Fruit fly (Drosophila melanogaster) whole organism, embryonic: ENCODE measurements around the gene CG6106.

Experiments used
- Ada2b ChIP-seq: fragments of 200-800 bp; sonication (Bioruptor generic); IDR thresholded peaks from 2 replicates; pipeline ENCODE4 v1.3.6; 2022; ENCODE audit warnings: missing biosample characterization, missing genetic modification characterization
- Asciz ChIP-seq: fragments of 200-800 bp; sonication (Bioruptor generic); optimal IDR thresholded peaks from 2 replicates; lab custom pipeline; 2017; ENCODE audit warnings: missing biosample characterization, mild to moderate bottlenecking, missing genetic modification characterization, missing genetic modification reagents
- B-H1 ChIP-seq: fragments of 200-800 bp; sonication (Bioruptor generic); IDR thresholded peaks from 3 replicates; pipeline ENCODE4 v1.3.6; 2022; ENCODE audit warnings: missing biosample characterization, missing genetic modification characterization
- CG12942 ChIP-seq: fragments of 200-800 bp; sonication (Bioruptor generic); optimal IDR thresholded peaks from 3 replicates; lab custom pipeline; 2016; ENCODE audit warnings: missing biosample characterization, missing genetic modification characterization
- CG13624 ChIP-seq: fragments of 200-800 bp; sonication (Bioruptor generic); optimal IDR thresholded peaks from 2 replicates; lab custom pipeline; 2016; ENCODE audit warnings: missing biosample characterization, missing genetic modification characterization
- CG14667 ChIP-seq: fragments of 200-800 bp; sonication (Bioruptor generic); IDR thresholded peaks from 2 replicates; pipeline ENCODE4 v1.3.6; 2022; ENCODE audit warnings: missing biosample characterization, missing genetic modification characterization
- CG15479 ChIP-seq: fragments of 200-800 bp; sonication (Bioruptor generic); optimal IDR thresholded peaks from 3 replicates; lab custom pipeline; 2019; ENCODE audit warnings: missing biosample characterization, mild to moderate bottlenecking, missing genetic modification characterization, moderate library complexity
- CG17359 ChIP-seq: fragments of 200-800 bp; sonication (Bioruptor generic); optimal IDR thresholded peaks from 3 replicates; lab custom pipeline; 2018; ENCODE audit warnings: missing biosample characterization, mild to moderate bottlenecking, missing genetic modification characterization, moderate library complexity
- CG17361 ChIP-seq: fragments of 200-800 bp; sonication (Bioruptor generic); IDR thresholded peaks from 3 replicates; pipeline ENCODE4 v1.3.6; 2022; ENCODE audit warnings: missing biosample characterization, missing genetic modification characterization
- CG17568 ChIP-seq: fragments of 200-800 bp; sonication (Bioruptor generic); optimal IDR thresholded peaks from 2 replicates; lab custom pipeline; 2018; ENCODE audit warnings: missing biosample characterization, mild to moderate bottlenecking, missing genetic modification characterization, moderate library complexity
- CG17829 ChIP-seq: fragments of 200-800 bp; optimal IDR thresholded peaks from 2 replicates; lab custom pipeline; 2019; ENCODE audit warnings: missing biosample characterization, mild to moderate bottlenecking, missing genetic modification characterization, moderate library complexity
- CG2116 ChIP-seq: fragments of 200-800 bp; sonication (Bioruptor generic); optimal IDR thresholded peaks from 3 replicates; lab custom pipeline; 2018; ENCODE audit warnings: missing biosample characterization, mild to moderate bottlenecking, missing genetic modification characterization
- CG2889 ChIP-seq: fragments of 200-800 bp; sonication (Bioruptor generic); IDR thresholded peaks from 3 replicates; pipeline ENCODE4 v1.3.6; 2022; ENCODE audit warnings: missing biosample characterization, missing genetic modification characterization
- CG4328 ChIP-seq: fragments of 200-800 bp; sonication (Bioruptor generic); optimal IDR thresholded peaks from 3 replicates; lab custom pipeline; 2017; ENCODE audit warnings: missing biosample characterization, missing genetic modification reagents, missing genetic modification characterization
- CG5245 ChIP-seq: fragments of 200-800 bp; sonication (Bioruptor generic); optimal IDR thresholded peaks from 3 replicates; lab custom pipeline; 2016; ENCODE audit warnings: missing biosample characterization, missing genetic modification characterization
- CG7745 ChIP-seq: fragments of 200-800 bp; sonication (Bioruptor generic); optimal IDR thresholded peaks from 2 replicates; lab custom pipeline; 2018; ENCODE audit warnings: missing biosample characterization, mild to moderate bottlenecking, missing genetic modification characterization, moderate library complexity
- CG8359 ChIP-seq: fragments of 200-800 bp; sonication (Bioruptor generic); optimal IDR thresholded peaks from 2 replicates; lab custom pipeline; 2017; ENCODE audit warnings: missing biosample characterization, mild to moderate bottlenecking, missing genetic modification characterization, borderline replicate concordance
- CG9215 ChIP-seq: fragments of 200-800 bp; sonication (Bioruptor generic); IDR thresholded peaks from 2 replicates; pipeline ENCODE4 v1.3.6; 2022; ENCODE audit warnings: missing biosample characterization, missing genetic modification characterization
- CG9609 ChIP-seq: fragments of 200-800 bp; sonication (Bioruptor generic); optimal IDR thresholded peaks from 3 replicates; lab custom pipeline; 2016; ENCODE audit warnings: missing biosample characterization, missing genetic modification characterization
- CG9817 ChIP-seq: fragments of 200-800 bp; sonication (Bioruptor generic); optimal IDR thresholded peaks from 2 replicates; lab custom pipeline; 2018; ENCODE audit warnings: missing biosample characterization, mild to moderate bottlenecking, missing genetic modification characterization, moderate library complexity
- CG9876 ChIP-seq: fragments of 200-800 bp; sonication (Bioruptor generic); optimal IDR thresholded peaks from 2 replicates; lab custom pipeline; 2016; ENCODE audit warnings: missing biosample characterization, missing genetic modification characterization
- D ChIP-seq, 2 experiments: fragments of 200-800 bp in 1 of 2; fragments of >200 bp in 1 of 2; sonication (Bioruptor generic) in 1 of 2; optimal IDR thresholded peaks; 2 replicates in 1 of 2; 3 replicates in 1 of 2; lab custom pipeline; 2017; ENCODE audit warnings: mild to moderate bottlenecking in 1 of 2, missing biosample characterization in 1 of 2, missing genetic modification characterization in 1 of 2, missing genetic modification reagents in 1 of 2
- Dref ChIP-seq: fragments of 200-800 bp; sonication (Bioruptor generic); IDR thresholded peaks from 2 replicates; pipeline ENCODE4 v1.3.6; 2022; ENCODE audit warnings: missing biosample characterization, missing genetic modification characterization
- Fer3 ChIP-seq: fragments of 200-800 bp; sonication (Bioruptor generic); optimal IDR thresholded peaks from 2 replicates; lab custom pipeline; 2018; ENCODE audit warnings: missing biosample characterization, mild to moderate bottlenecking, missing genetic modification characterization, moderate library complexity
- HHEX ChIP-seq: fragments of 200-800 bp; sonication (Bioruptor generic); optimal IDR thresholded peaks from 3 replicates; lab custom pipeline; 2017; ENCODE audit warnings: missing biosample characterization, mild to moderate bottlenecking, missing genetic modification characterization, missing genetic modification reagents
- Hr78 ChIP-seq, 2 experiments: fragments of 200-800 bp in 1 of 2; fragments of >200 bp in 1 of 2; sonication (Bioruptor generic) in 1 of 2; optimal IDR thresholded peaks; 2 replicates each; lab custom pipeline; 2017 to 2019; ENCODE audit warnings: missing biosample characterization in 2 of 2, missing genetic modification characterization in 2 of 2, mild to moderate bottlenecking in 1 of 2, moderate library complexity in 1 of 2
- Nf-YB ChIP-seq: fragments of 200-800 bp; sonication (Bioruptor generic); optimal IDR thresholded peaks from 3 replicates; lab custom pipeline; 2019; ENCODE audit warnings: missing biosample characterization, mild to moderate bottlenecking, missing genetic modification characterization, moderate library complexity
- Rx ChIP-seq: fragments of 200-800 bp; sonication (Bioruptor generic); IDR thresholded peaks from 2 replicates; pipeline ENCODE4 v1.3.6; 2022; ENCODE audit warnings: missing biosample characterization, missing genetic modification characterization
- Side ChIP-seq: fragments of 200-800 bp; sonication (Bioruptor generic); optimal IDR thresholded peaks from 2 replicates; lab custom pipeline; 2016; ENCODE audit warnings: missing biosample characterization, missing genetic modification characterization
- Usf ChIP-seq: fragments of 200-800 bp; sonication (Bioruptor generic); optimal IDR thresholded peaks from 2 replicates; lab custom pipeline; 2017; ENCODE audit warnings: missing genotype, missing biosample characterization, missing genetic modification characterization
- az2 ChIP-seq: fragments of 200-800 bp; sonication (Bioruptor generic); optimal IDR thresholded peaks from 3 replicates; lab custom pipeline; 2016; ENCODE audit warnings: missing biosample characterization, missing genetic modification characterization
- btn ChIP-seq: fragments of 200-800 bp; sonication (Bioruptor generic); optimal IDR thresholded peaks from 2 replicates; lab custom pipeline; 2016; ENCODE audit warnings: missing biosample characterization, missing genetic modification characterization
- cato ChIP-seq: fragments of 200-800 bp; sonication (Bioruptor generic); optimal IDR thresholded peaks from 2 replicates; lab custom pipeline; 2016; ENCODE audit warnings: missing biosample characterization, missing genetic modification characterization, borderline replicate concordance
- cwo ChIP-seq: fragments of 200-800 bp; sonication (Bioruptor generic); optimal IDR thresholded peaks from 3 replicates; lab custom pipeline; 2017; ENCODE audit warnings: missing biosample characterization, missing genetic modification characterization, mild to moderate bottlenecking, moderate library complexity, missing genetic modification reagents
- fd3F ChIP-seq: fragments of 200-800 bp; sonication (Bioruptor generic); optimal IDR thresholded peaks from 2 replicates; lab custom pipeline; 2018; ENCODE audit warnings: missing biosample characterization, mild to moderate bottlenecking, missing genetic modification characterization, moderate library complexity
- gce ChIP-seq: fragments of 200-800 bp; sonication (Bioruptor generic); IDR thresholded peaks from 3 replicates; pipeline ENCODE4 v1.3.6; 2022; ENCODE audit warnings: missing biosample characterization, missing genetic modification characterization
- grn ChIP-seq: fragments of 200-800 bp; sonication (Bioruptor generic); optimal IDR thresholded peaks from 3 replicates; lab custom pipeline; 2017; ENCODE audit warnings: missing biosample characterization, missing genetic modification characterization
- gsb ChIP-seq: fragments of 200-800 bp; sonication (Bioruptor generic); IDR thresholded peaks from 2 replicates; pipeline ENCODE4 v1.3.6; 2022; ENCODE audit warnings: missing biosample characterization, missing genetic modification characterization
- inv ChIP-seq: fragments of 200-800 bp; sonication (Bioruptor generic); IDR thresholded peaks from 2 replicates; pipeline ENCODE4 v1.3.6; 2022; ENCODE audit warnings: missing biosample characterization, missing genetic modification characterization; ENCODE audit not compliant: partially characterized antibody
- nom ChIP-seq: fragments of 200-800 bp; sonication (Bioruptor generic); optimal IDR thresholded peaks from 2 replicates; lab custom pipeline; 2017; ENCODE audit warnings: missing biosample characterization, missing genetic modification characterization, mild to moderate bottlenecking, moderate library complexity, missing genetic modification reagents
- scrt ChIP-seq: fragments of 200-800 bp; sonication (Bioruptor generic); optimal IDR thresholded peaks from 2 replicates; lab custom pipeline; 2018; ENCODE audit warnings: missing biosample characterization, mild to moderate bottlenecking, missing genetic modification characterization, moderate library complexity
- sim ChIP-seq: fragments of 200-800 bp; sonication (Bioruptor generic); IDR thresholded peaks from 2 replicates; pipeline ENCODE4 v1.3.6; 2022; ENCODE audit warnings: missing biosample characterization, missing genetic modification characterization
- so ChIP-seq: fragments of 200-800 bp; sonication (Bioruptor generic); IDR thresholded peaks from 3 replicates; pipeline ENCODE4 v1.3.6; 2022; ENCODE audit warnings: missing biosample characterization, missing genetic modification characterization
- sqz ChIP-seq: fragments of 200-800 bp; sonication (Bioruptor generic); optimal IDR thresholded peaks from 3 replicates; lab custom pipeline; 2018; ENCODE audit warnings: missing biosample characterization, mild to moderate bottlenecking, missing genetic modification characterization
- toy ChIP-seq: fragments of 200-800 bp; sonication (Bioruptor generic); IDR thresholded peaks from 2 replicates; pipeline ENCODE4 v1.3.6; 2022; ENCODE audit warnings: missing biosample characterization, missing genetic modification characterization
- trh ChIP-seq: fragments of 200-800 bp; sonication (Bioruptor generic); optimal IDR thresholded peaks from 2 replicates; lab custom pipeline; 2016; ENCODE audit warnings: missing biosample characterization, missing genetic modification characterization
- zfh1 ChIP-seq: fragments of 200-800 bp; sonication (Bioruptor generic); IDR thresholded peaks from 3 replicates; pipeline ENCODE4 v1.3.6; 2022; ENCODE audit warnings: missing biosample characterization, missing genetic modification characterization

The CG6106 gene

dm6 chrX:18367806-18368643 lies 9.3 kb downstream of the CG6106 start (continued):
- TF ChIP-seq CG7745 (tag; lab: Kevin White, UChicago): no peak
- peak; percentile 70 for TF ChIP-seq CG17359 (tag; lab: Kevin White, UChicago)
- TF ChIP-seq CG9876 (GFP tag; lab: Kevin White, UChicago): peak; percentile 48
- no peak for TF ChIP-seq trh (GFP tag; lab: Kevin White, UChicago)
- TF ChIP-seq CG5245: peak; percentile 32
- peak; percentile 76 for TF ChIP-seq Fer3
- peak; percentile 72 for TF ChIP-seq Side (GFP tag; lab: Kevin White, UChicago)
- peak; percentile 62 for TF ChIP-seq so (GFP tag; lab: Robert Waterston, UW)
- peak; percentile 28; the same call in 1 of the 2 replicates for TF ChIP-seq CG14667 (GFP tag; lab: Robert Waterston, UW)
- no peak for TF ChIP-seq nom (GFP tag; lab: Kevin White, UChicago)
- no peak; the same call in 1 of the 2 replicates for TF ChIP-seq sim (GFP tag; lab: Robert Waterston, UW)
- TF ChIP-seq Dref (GFP tag; lab: Robert Waterston, UW): 0 out of 2 replicates have a peak, but pooled peaks have one; percentile 22
- TF ChIP-seq CG4328: no peak
- TF ChIP-seq fd3F (GFP tag; lab: Kevin White, UChicago): peak; percentile 43
- TF ChIP-seq cato (GFP tag; lab: Kevin White, UChicago): no peak
- TF ChIP-seq CG8359 (GFP tag; lab: Kevin White, UChicago): peak; percentile 17
- peak; percentile 41; the same call in 1 of the 3 replicates for TF ChIP-seq CG17361
- peak; percentile 70 for TF ChIP-seq CG9215 (GFP tag; lab: Robert Waterston, UW)
- TF ChIP-seq scrt (GFP tag; lab: Kevin White, UChicago): peak; percentile 66
- peak; percentile 69; the same call in 2 of the 3 replicates for TF ChIP-seq gce (GFP tag; lab: Robert Waterston, UW)
- TF ChIP-seq inv (GFP tag; lab: Robert Waterston, UW): no peak
- peak; percentile 78 for TF ChIP-seq CG13624 (GFP tag; lab: Kevin White, UChicago)
- peak; percentile 50; the same call in 2 of the 3 replicates for TF ChIP-seq B-H1 (GFP tag; lab: Robert Waterston, UW)
- no peak for TF ChIP-seq D (optimal IDR thresholded peaks at IDR 0.05; lab: Kevin White, UChicago)
- peak; percentile 46 for TF ChIP-seq D (GFP tag; optimal IDR thresholded peaks at IDR 0.05; lab: Kevin White, UChicago)
- peak; percentile 67 for TF ChIP-seq CG9817 (tag; lab: Kevin White, UChicago)
- TF ChIP-seq CG2116: peak; percentile 13
- no peak for TF ChIP-seq sqz (GFP tag; lab: Kevin White, UChicago)
- peak; percentile 50 for TF ChIP-seq Rx (GFP tag; lab: Robert Waterston, UW)
- peak; percentile 39 for TF ChIP-seq CG17829 (tag; lab: Kevin White, UChicago)
- TF ChIP-seq CG17568 (GFP tag; lab: Kevin White, UChicago): no peak
- TF ChIP-seq zfh1 (GFP tag; lab: Robert Waterston, UW): peak; percentile 71
- peak in 1 of 2 experiments; percentile 21 for TF ChIP-seq Hr78 (GFP tag; optimal IDR thresholded peaks at IDR 0.05; lab: Kevin White, UChicago)
- peak; percentile 55 for TF ChIP-seq CG9609
- TF ChIP-seq CG15479 (GFP tag; lab: Kevin White, UChicago): no peak
- peak; percentile 38 for TF ChIP-seq Usf
- peak; percentile 61 for TF ChIP-seq grn (GFP tag; lab: Kevin White, UChicago)
- peak; percentile 72 for TF ChIP-seq HHEX
- peak; percentile 58; the same call in 2 of the 3 replicates for TF ChIP-seq CG2889 (GFP tag; lab: Robert Waterston, UW)
- no peak for TF ChIP-seq Asciz
- peak; percentile 62; the same call in 1 of the 2 replicates for TF ChIP-seq toy
- peak; percentile 12 for TF ChIP-seq btn (GFP tag; lab: Kevin White, UChicago)
- TF ChIP-seq Ada2b (GFP tag; lab: Robert Waterston, UW): peak; percentile 79
- TF ChIP-seq CG12942 (GFP tag; lab: Kevin White, UChicago): peak; percentile 34
- peak; percentile 83 for TF ChIP-seq cwo (GFP tag; lab: Kevin White, UChicago)
- TF ChIP-seq az2: peak; percentile 55
- TF ChIP-seq gsb (GFP tag; lab: Robert Waterston, UW): peak; percentile 44; the same call in 1 of the 2 replicates
- TF ChIP-seq Nf-YB (GFP tag; lab: Kevin White, UChicago): no peak
